Worm (Caenorhabditis elegans) whole organism, dauer: ENCODE measurements around the gene gars-1.

Experiments used
- unc-62 ChIP-seq: sonication (generic microtip); optimal IDR thresholded peaks from 2 replicates; lab custom pipeline; 2017; ENCODE audit warnings: missing biosample characterization, missing genetic modification reagents, missing genetic modification characterization

Gene gars-1

ce11 chrIII:5185620-5186019, 22.2 kb upstream of the gars-1 start, which contains the start of gene pup-2:
Gene pup-2 (plus strand): TSS chrIII:5185920.
- no peak for TF ChIP-seq unc-62 (GFP tag; lab: Kevin White, UChicago)

- no peak for TF ChIP-seq unc-62 (GFP tag; lab: Kevin White, UChicago)
Observed at ce11 chrIII:5183372-5183771, 19.9 kb upstream of the gars-1 start.

ce11 chrIII:5181641-5182040, 18.2 kb upstream of the gars-1 start:
- no peak for TF ChIP-seq unc-62 (GFP tag; lab: Kevin White, UChicago)

- no peak for TF ChIP-seq unc-62 (GFP tag; lab: Kevin White, UChicago)
Observed at ce11 chrIII:5181217-5181616, 17.8 kb upstream of the gars-1 start.

- TF ChIP-seq unc-62 (GFP tag; lab: Kevin White, UChicago): no peak
Observed at ce11 chrIII:5180588-5180987, 17.2 kb upstream of the gars-1 start.

- no peak for TF ChIP-seq unc-62 (GFP tag; lab: Kevin White, UChicago)
Observed at ce11 chrIII:5179166-5179565, 15.7 kb upstream of the gars-1 start.

- no peak for TF ChIP-seq unc-62 (GFP tag; lab: Kevin White, UChicago)
Observed at ce11 chrIII:5173622-5174021, 10.2 kb upstream of the gars-1 start, which contains the start of gene cid-1. Gene cid-1 (plus strand): TSS chrIII:5173922.

- no peak for TF ChIP-seq unc-62 (GFP tag; lab: Kevin White, UChicago)
Observed at ce11 chrIII:5173139-5173538, 9.7 kb upstream of the gars-1 start, which contains the start of gene emb-1. Gene emb-1 (plus strand): TSS chrIII:5173439.

- TF ChIP-seq unc-62 (GFP tag; lab: Kevin White, UChicago): no peak
Observed at ce11 chrIII:5172470-5172869, 9.0 kb upstream of the gars-1 start, which contains the start of gene K10D2.5. Gene K10D2.5 (plus strand): TSS chrIII:5172720.

- no peak for TF ChIP-seq unc-62 (GFP tag; lab: Kevin White, UChicago)
Observed at ce11 chrIII:5171945-5172344, 8.5 kb upstream of the gars-1 start, which contains the start of gene prp-19. Gene prp-19 (minus strand): TSS chrIII:5172045.

- no peak for TF ChIP-seq unc-62 (GFP tag; lab: Kevin White, UChicago)
Observed at ce11 chrIII:5169699-5170098, 6.3 kb upstream of the gars-1 start, which contains the start of gene ulp-1. Gene ulp-1 (minus strand): TSS chrIII:5169799.

ce11 chrIII:5165745-5166144, 2.3 kb upstream of the gars-1 start:
- TF ChIP-seq unc-62 (GFP tag; lab: Kevin White, UChicago): no peak

- no peak for TF ChIP-seq unc-62 (GFP tag; lab: Kevin White, UChicago)
Observed at ce11 chrIII:5165211-5165610, 1.8 kb upstream of the gars-1 start, which contains the start of gene T10F2.2. Gene T10F2.2 (minus strand): TSS chrIII:5165311.

ce11 chrIII:5160803-5161202, 2.6 kb downstream of the gars-1 start:
- TF ChIP-seq unc-62 (GFP tag; lab: Kevin White, UChicago): no peak

- no peak for TF ChIP-seq unc-62 (GFP tag; lab: Kevin White, UChicago)
Observed at ce11 chrIII:5159505-5159904, 3.9 kb downstream of the gars-1 start, which contains the start of gene T10F2.5. Gene T10F2.5 (minus strand): TSS chrIII:5159605.

ce11 chrIII:5158674-5159073, 4.8 kb downstream of the gars-1 start, which contains the start of gene oxy-4:
Gene oxy-4 (minus strand): TSS chrIII:5158774.
- no peak for TF ChIP-seq unc-62 (GFP tag; lab: Kevin White, UChicago)

- no peak for TF ChIP-seq unc-62 (GFP tag; lab: Kevin White, UChicago)
Observed at ce11 chrIII:5155393-5155792, 8.0 kb downstream of the gars-1 start.
